Fruit fly (Drosophila melanogaster) whole organism, prepupa: ENCODE data around the gene Best4.

Source experiments
- CG10669 ChIP-seq: fragments of 200-800 bp; sonication (Bioruptor generic); optimal IDR thresholded peaks from 3 replicates; lab custom pipeline; 2018; ENCODE audit warnings: missing biosample characterization, mild to moderate bottlenecking, missing genetic modification characterization, moderate library complexity
- CG8319 ChIP-seq: fragments of 200-800 bp; sonication (Bioruptor generic); optimal IDR thresholded peaks from 3 replicates; lab custom pipeline; 2016; ENCODE audit warnings: missing biosample characterization, missing genetic modification characterization
- Eip93F ChIP-seq: fragments of 200-800 bp; sonication (Bioruptor generic); optimal IDR thresholded peaks from 2 replicates; lab custom pipeline; 2016; ENCODE audit warnings: missing biosample characterization, mild to moderate bottlenecking, missing genetic modification characterization
- Hr39 ChIP-seq: fragments of 200-800 bp; sonication (Bioruptor generic); optimal IDR thresholded peaks from 2 replicates; lab custom pipeline; 2016; ENCODE audit warnings: missing biosample characterization, missing genetic modification characterization
- Hr4 ChIP-seq: fragments of 200-800 bp; sonication (Bioruptor generic); optimal IDR thresholded peaks from 3 replicates; lab custom pipeline; 2016; ENCODE audit warnings: missing biosample characterization, missing genetic modification characterization
- Met ChIP-seq: fragments of 200-800 bp; sonication (Bioruptor generic); optimal IDR thresholded peaks from 3 replicates; lab custom pipeline; 2016; ENCODE audit warnings: missing biosample characterization, missing genetic modification characterization
- OdsH ChIP-seq: fragments of 200-800 bp; sonication (Bioruptor generic); optimal IDR thresholded peaks from 3 replicates; lab custom pipeline; 2016; ENCODE audit warnings: missing biosample characterization, missing genetic modification characterization
- Sox15 ChIP-seq: fragments of 200-800 bp; sonication (Bioruptor generic); optimal IDR thresholded peaks from 3 replicates; lab custom pipeline; 2016; ENCODE audit warnings: missing biosample characterization, missing genetic modification characterization
- eg ChIP-seq: fragments of 200-800 bp; sonication (Bioruptor generic); IDR thresholded peaks from 3 replicates; pipeline ENCODE4 v1.3.6; 2022; ENCODE audit warnings: missing biosample characterization, missing genetic modification characterization
- esn ChIP-seq: fragments of 200-800 bp; sonication (Bioruptor generic); optimal IDR thresholded peaks from 2 replicates; lab custom pipeline; 2016; ENCODE audit warnings: missing biosample characterization, mild to moderate bottlenecking, missing genetic modification characterization, moderate library complexity
- ss ChIP-seq, 2 experiments: fragments of 200-800 bp; sonication (Bioruptor generic); optimal IDR thresholded peaks; 2 replicates in 1 of 2; 3 replicates in 1 of 2; lab custom pipeline; 2017 to 2018; ENCODE audit warnings: mild to moderate bottlenecking in 2 of 2, missing biosample characterization in 2 of 2, missing genetic modification characterization in 2 of 2, moderate library complexity in 1 of 2

DNA sequence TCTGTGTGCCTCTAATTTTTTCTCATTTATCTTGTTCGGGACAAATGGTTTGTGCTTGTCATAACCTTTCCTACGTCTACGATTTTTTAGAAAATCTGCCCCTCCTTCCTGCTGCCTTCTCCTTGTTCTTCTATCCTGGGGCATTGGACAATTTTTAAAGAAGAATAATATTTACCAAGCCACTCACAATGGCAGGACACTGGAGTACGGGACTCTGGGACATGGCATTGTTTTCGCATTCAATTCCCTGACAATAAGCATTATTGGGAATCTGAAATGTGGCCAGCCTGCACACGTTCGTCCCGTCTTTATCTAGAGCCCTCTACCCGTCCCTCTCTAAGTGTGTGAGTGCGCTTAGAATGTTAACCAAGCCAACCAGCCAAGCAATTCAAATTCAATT lies 15.8 kb downstream of the Best4 start:
- TF ChIP-seq CG10669 (GFP tag; lab: Kevin White, UChicago) (no peak), CG8319 (GFP tag; lab: Kevin White, UChicago) (no peak), Hr4 (no peak), Sox15 (GFP tag; lab: Kevin White, UChicago) (no peak), Hr39 (no peak), eg (GFP tag; lab: Robert Waterston, UW) (no peak), esn (GFP tag; lab: Kevin White, UChicago) (no peak), Met (GFP tag; lab: Kevin White, UChicago) (no peak), OdsH (GFP tag; lab: Kevin White, UChicago) (no peak), Eip93F (GFP tag; lab: Kevin White, UChicago) (no peak), ss (GFP tag; optimal IDR thresholded peaks at IDR 0.05; lab: Kevin White, UChicago) (no peak)
